Worm (Caenorhabditis elegans) whole organism, early embryonic: ENCODE results near the gene cyp-34A7.

ENCODE experiments used
- B0310.2 ChIP-seq: sonication (generic microtip); optimal IDR thresholded peaks from 2 replicates; lab custom pipeline; 2016; ENCODE audit warnings: mild to moderate bottlenecking, missing genetic modification characterization, missing compliant biosample characterization
- F13C5.2 ChIP-seq: sonication (generic microtip); optimal IDR thresholded peaks from 2 replicates; lab custom pipeline; 2017; ENCODE audit warnings: mild to moderate bottlenecking, missing genetic modification characterization, inconsistent platforms, missing compliant biosample characterization
- aly-1 ChIP-seq: sonication (generic microtip); optimal IDR thresholded peaks from 2 replicates; lab custom pipeline; 2016; ENCODE audit warnings: missing genetic modification characterization, missing compliant biosample characterization
- ama-1 ChIP-seq: fragments of 150-350 bp; optimal IDR thresholded peaks from 2 replicates; lab custom pipeline; 2014
- ceh-13 ChIP-seq: fragments of 200-800 bp; sonication (Bioruptor generic); optimal IDR thresholded peaks from 2 replicates; lab custom pipeline; 2018; ENCODE audit warnings: mild to moderate bottlenecking, missing genetic modification characterization, missing compliant biosample characterization
- ceh-36 ChIP-seq: sonication (generic microtip); optimal IDR thresholded peaks from 2 replicates; lab custom pipeline; 2016; ENCODE audit warnings: missing genetic modification characterization, inconsistent platforms, missing compliant biosample characterization
- ets-7 ChIP-seq: sonication (generic microtip); optimal IDR thresholded peaks from 2 replicates; lab custom pipeline; 2016; ENCODE audit warnings: missing genotype, missing genetic modification characterization, missing compliant biosample characterization
- flt-1 ChIP-seq: fragments of 200-800 bp; sonication (Bioruptor generic); IDR thresholded peaks from 2 replicates; pipeline ENCODE4 v1.3.6; 2022; ENCODE audit warnings: missing genetic modification characterization, missing compliant biosample characterization
- hmbx-1 ChIP-seq: sonication (generic microtip); optimal IDR thresholded peaks from 2 replicates; lab custom pipeline; 2016; ENCODE audit warnings: mild to moderate bottlenecking, missing genetic modification characterization, missing compliant biosample characterization
- hmg-4 ChIP-seq: fragments of 200-800 bp; sonication (Bioruptor generic); optimal IDR thresholded peaks from 2 replicates; lab custom pipeline; 2018; ENCODE audit warnings: mild to moderate bottlenecking, missing genetic modification characterization, missing compliant biosample characterization
- hnd-1 ChIP-seq: sonication (generic microtip); optimal IDR thresholded peaks from 2 replicates; lab custom pipeline; 2016; ENCODE audit warnings: missing genetic modification characterization, missing compliant biosample characterization
- pes-1 ChIP-seq: fragments of 200-800 bp; sonication (Bioruptor generic); IDR thresholded peaks from 2 replicates; pipeline ENCODE4 v1.3.6; 2022; ENCODE audit warnings: missing genetic modification reagents, missing genetic modification characterization, missing compliant biosample characterization
- scrt-1 ChIP-seq: fragments of 200-800 bp; sonication (Bioruptor generic); IDR thresholded peaks from 2 replicates; pipeline ENCODE4 v1.3.6; 2022; ENCODE audit warnings: missing genetic modification characterization, missing compliant biosample characterization
- sea-1 ChIP-seq: fragments of 200-800 bp; sonication (Bioruptor generic); conservative IDR thresholded peaks from 2 replicates; pipeline ENCODE4 v1.3.6; 2022; ENCODE audit warnings: missing genetic modification characterization, missing compliant biosample characterization
- tbx-11 ChIP-seq: fragments of 200-800 bp; sonication (Bioruptor generic); IDR thresholded peaks from 2 replicates; pipeline ENCODE4 v1.3.6; 2022; ENCODE audit warnings: missing genetic modification characterization, missing compliant biosample characterization
- tbx-37 ChIP-seq: fragments of 200-800 bp; sonication (Bioruptor generic); conservative IDR thresholded peaks from 2 replicates; pipeline ENCODE4 v1.3.6; 2022; ENCODE audit warnings: missing genetic modification reagents, missing genetic modification characterization, missing compliant biosample characterization
- tra-4 ChIP-seq: sonication (generic microtip); optimal IDR thresholded peaks from 2 replicates; lab custom pipeline; 2017; ENCODE audit warnings: missing genetic modification characterization, missing compliant biosample characterization

The cyp-34A7 gene

ce11 chrV:3913131-3913530, 50.5 kb downstream of the cyp-34A7 start:
- no peak for TF ChIP-seq tra-4 (tag; lab: Kevin White, UChicago)
- TF ChIP-seq ama-1 (lab: Kevin White, UChicago), result no peak
- TF ChIP-seq scrt-1 (GFP tag; lab: Robert Waterston, UW), result no peak
- TF ChIP-seq ceh-36 (tag; lab: Kevin White, UChicago), result no peak
- TF ChIP-seq tbx-11 (GFP tag; lab: Robert Waterston, UW), result no peak
- no peak for TF ChIP-seq ceh-13 (GFP tag; lab: Kevin White, UChicago)
- no peak for TF ChIP-seq pes-1 (GFP tag; lab: Robert Waterston, UW)
- no peak for TF ChIP-seq hmg-4 (GFP tag; lab: Kevin White, UChicago)
- TF ChIP-seq B0310.2, result no peak
- no peak for TF ChIP-seq hnd-1 (tag; lab: Kevin White, UChicago)
- TF ChIP-seq tbx-37 (GFP tag; lab: Robert Waterston, UW), result no peak
- no peak for TF ChIP-seq F13C5.2 (tag; lab: Kevin White, UChicago)
- no peak for TF ChIP-seq ets-7 (tag; lab: Kevin White, UChicago)
- TF ChIP-seq flt-1 (GFP tag; lab: Robert Waterston, UW), result no peak
- no peak for TF ChIP-seq aly-1
- no peak for TF ChIP-seq hmbx-1 (tag; lab: Kevin White, UChicago)
- no peak for TF ChIP-seq sea-1 (GFP tag; lab: Robert Waterston, UW)

- no peak for TF ChIP-seq tbx-11 (GFP tag; lab: Robert Waterston, UW)
- no peak for TF ChIP-seq tbx-37 (GFP tag; lab: Robert Waterston, UW)
- no peak for TF ChIP-seq aly-1
- TF ChIP-seq F13C5.2 (tag; lab: Kevin White, UChicago), result no peak
- no peak for TF ChIP-seq tra-4 (tag; lab: Kevin White, UChicago)
- TF ChIP-seq B0310.2, result no peak
- TF ChIP-seq sea-1 (GFP tag; lab: Robert Waterston, UW), result no peak
- no peak for TF ChIP-seq ama-1 (lab: Kevin White, UChicago)
- no peak for TF ChIP-seq hmbx-1 (tag; lab: Kevin White, UChicago)
- no peak for TF ChIP-seq ceh-13 (GFP tag; lab: Kevin White, UChicago)
- TF ChIP-seq hnd-1 (tag; lab: Kevin White, UChicago), result no peak
- TF ChIP-seq ets-7 (tag; lab: Kevin White, UChicago), result no peak
- no peak for TF ChIP-seq hmg-4 (GFP tag; lab: Kevin White, UChicago)
- TF ChIP-seq ceh-36 (tag; lab: Kevin White, UChicago), result no peak
- TF ChIP-seq flt-1 (GFP tag; lab: Robert Waterston, UW), result no peak
- TF ChIP-seq scrt-1 (GFP tag; lab: Robert Waterston, UW), result no peak
- TF ChIP-seq pes-1 (GFP tag; lab: Robert Waterston, UW), result no peak
These were observed 51.1 kb downstream of the cyp-34A7 start, which contains the start of gene srx-68 for ce11 chrV:3912472-3912871. TSS of gene srx-68 (plus strand) at chrV:3912772.
